Fruit fly (Drosophila melanogaster): ENCODE results near the gene Hers.

Gene Hers

dm6 chrX:19886936-19887934 is 21.3 kb downstream of the Hers start (continued):
- TF ChIP-seq CG7372 (GFP tag; IDR thresholded peaks at IDR 0.05) (no peak), da (GFP tag; optimal IDR thresholded peaks at IDR 0.05) (no peak), Ravus (GFP tag; IDR thresholded peaks at IDR 0.05) (no peak), E2f1 (GFP tag; IDR thresholded peaks at IDR 0.05) (no peak), ato (GFP tag; IDR thresholded peaks at IDR 0.05; ENCODE audit: partially characterized antibody) (no peak), Meics (GFP tag; optimal IDR thresholded peaks at IDR 0.05) (peak; percentile 13), odd (GFP tag; optimal IDR thresholded peaks at IDR 0.05) (no peak), Awh (GFP tag; IDR thresholded peaks at IDR 0.05) (no peak), wdn (GFP tag; IDR thresholded peaks at IDR 0.05) (no peak), crp (GFP tag; optimal IDR thresholded peaks at IDR 0.05) (peak in 1 of 2 experiments; percentile 73), eyg (GFP tag; optimal IDR thresholded peaks at IDR 0.05) (no peak), cas (GFP tag; IDR thresholded peaks at IDR 0.05) (no peak), zen2 (GFP tag; IDR thresholded peaks at IDR 0.05; ENCODE audit: partially characterized antibody) (peak; percentile 47; the same call in 1 of the 3 replicates), Oli (tag; optimal IDR thresholded peaks at IDR 0.05) (no peak), CG9609 (GFP tag; optimal IDR thresholded peaks at IDR 0.05) (no peak), CG31365 (tag; optimal IDR thresholded peaks at IDR 0.05) (no peak), unc-4 (GFP tag; IDR thresholded peaks at IDR 0.05; ENCODE audit: partially characterized antibody) (peak; percentile 41; the same call in 1 of the 2 replicates), fru (optimal IDR thresholded peaks at IDR 0.05) (no peak), ro (GFP tag; IDR thresholded peaks at IDR 0.05) (no peak), HHEX (GFP tag; optimal IDR thresholded peaks at IDR 0.05) (no peak), Deaf1 (tag; optimal IDR thresholded peaks at IDR 0.05) (peak; percentile 99), Hsf (GFP tag; optimal IDR thresholded peaks at IDR 0.05) (no peak), Mrtf (GFP tag; IDR thresholded peaks at IDR 0.05) (no peak), Trl (optimal IDR thresholded peaks at IDR 0.05) (peak; percentile 84 to 89), Trl (GFP tag; optimal IDR thresholded peaks at IDR 0.05) (peak; percentile 25), grau (tag; optimal IDR thresholded peaks at IDR 0.05) (no peak), CG1233 (GFP tag; optimal IDR thresholded peaks at IDR 0.05) (no peak), amos (GFP tag; IDR thresholded peaks at IDR 0.05; ENCODE audit: partially characterized antibody) (peak; percentile 42; the same call in 1 of the 2 replicates), CG4730 (GFP tag; IDR thresholded peaks at IDR 0.05) (no peak), dysf (GFP tag; IDR thresholded peaks at IDR 0.05) (no peak), sd (tag; optimal IDR thresholded peaks at IDR 0.05) (peak; percentile 94), bbx (GFP tag; IDR thresholded peaks at IDR 0.05; ENCODE audit: partially characterized antibody) (peak; percentile 46; the same call in 1 of the 2 replicates), CG13775 (GFP tag; optimal IDR thresholded peaks at IDR 0.05) (no peak), Dbx (GFP tag; IDR thresholded peaks at IDR 0.05) (no peak; the same call in 2 of the 3 replicates), pho (GFP tag; optimal IDR thresholded peaks at IDR 0.05) (no peak), CG5953 (GFP tag; IDR thresholded peaks at IDR 0.05) (0 out of 2 replicates have a peak, but pooled peaks have one; percentile 36), hth (optimal IDR thresholded peaks at IDR 0.05) (no peak), Hand (GFP tag; optimal IDR thresholded peaks at IDR 0.05) (peak; percentile 27), mam (GFP tag; optimal IDR thresholded peaks at IDR 0.05) (no peak), fd102C (GFP tag; optimal IDR thresholded peaks at IDR 0.05) (no peak), ab (GFP tag; optimal IDR thresholded peaks at IDR 0.05) (no peak), org-1 (GFP tag; optimal IDR thresholded peaks at IDR 0.05) (no peak), CG4854 (GFP tag; optimal IDR thresholded peaks at IDR 0.05) (no peak), yki (optimal IDR thresholded peaks at IDR 0.05) (peak; percentile 30), crc (GFP tag; optimal IDR thresholded peaks at IDR 0.05) (no peak), bowl (GFP tag; IDR thresholded peaks at IDR 0.05) (0 out of 2 replicates have a peak, but pooled peaks have one; percentile 22), CG1792 (GFP tag; optimal IDR thresholded peaks at IDR 0.05) (no peak), Optix (GFP tag; IDR thresholded peaks at IDR 0.05) (no peak), CG2116 (GFP tag; optimal IDR thresholded peaks at IDR 0.05) (no peak), stc (GFP tag; IDR thresholded peaks at IDR 0.05) (no peak)
